Worm (Caenorhabditis elegans) whole organism, late embryonic: Measurements from ENCODE around the gene ppgn-1.

Source experiments
- ama-1 ChIP-seq: fragments of 150-350 bp; optimal IDR thresholded peaks from 2 replicates; lab custom pipeline; 2014
- pha-4 ChIP-seq: fragments of 150-350 bp; optimal IDR thresholded peaks from 2 replicates; lab custom pipeline; 2018; ENCODE audit warnings: missing biosample characterization, missing genetic modification reagents, missing genetic modification characterization

ce11 chrIV:2322998-2323397 is 25.7 kb downstream of the ppgn-1 start, which contains the start of gene nsy-4:
- TF ChIP-seq pha-4 (tag; lab: Kevin White, UChicago) (no peak), ama-1 (lab: Kevin White, UChicago) (no peak)
